Fruit fly (Drosophila melanogaster) whole organism, embryonic: ENCODE measurements around the gene CG34301.

Source experiments
- B-H2 ChIP-seq: fragments of 200-800 bp; sonication (Bioruptor generic); optimal IDR thresholded peaks from 2 replicates; lab custom pipeline; 2018; ENCODE audit warnings: missing biosample characterization, mild to moderate bottlenecking, missing genetic modification characterization
- CG10565 ChIP-seq: fragments of 200-800 bp; sonication (Bioruptor generic); optimal IDR thresholded peaks from 3 replicates; lab custom pipeline; 2016; ENCODE audit warnings: missing biosample characterization, mild to moderate bottlenecking, missing genetic modification characterization
- CG12071 ChIP-seq: fragments of 200-800 bp; sonication (Bioruptor generic); optimal IDR thresholded peaks from 3 replicates; lab custom pipeline; 2018; ENCODE audit warnings: missing biosample characterization, mild to moderate bottlenecking, missing genetic modification characterization
- CG12155 ChIP-seq: fragments of 200-800 bp; sonication (Bioruptor generic); optimal IDR thresholded peaks from 3 replicates; lab custom pipeline; 2016; ENCODE audit warnings: missing biosample characterization, missing genetic modification characterization
- CG12219 ChIP-seq: fragments of 200-800 bp; sonication (Bioruptor generic); optimal IDR thresholded peaks from 3 replicates; lab custom pipeline; 2018; ENCODE audit warnings: missing biosample characterization, mild to moderate bottlenecking, missing genetic modification characterization
- CG12236 ChIP-seq: fragments of 200-800 bp; sonication (Bioruptor generic); optimal IDR thresholded peaks from 2 replicates; lab custom pipeline; 2016; ENCODE audit warnings: missing biosample characterization, missing genetic modification characterization
- CG12299 ChIP-seq: fragments of 200-800 bp; sonication (Bioruptor generic); optimal IDR thresholded peaks from 2 replicates; lab custom pipeline; 2018; ENCODE audit warnings: missing biosample characterization, mild to moderate bottlenecking, missing genetic modification characterization
- CG12744 ChIP-seq: fragments of 200-800 bp; sonication (Bioruptor generic); optimal IDR thresholded peaks from 2 replicates; lab custom pipeline; 2016; ENCODE audit warnings: missing biosample characterization, missing genetic modification characterization
- CG12942 ChIP-seq: fragments of 200-800 bp; sonication (Bioruptor generic); optimal IDR thresholded peaks from 3 replicates; lab custom pipeline; 2016; ENCODE audit warnings: missing biosample characterization, missing genetic modification characterization
- CG13296 ChIP-seq: fragments of 200-800 bp; sonication (Bioruptor generic); optimal IDR thresholded peaks from 3 replicates; lab custom pipeline; 2018; ENCODE audit warnings: missing biosample characterization, mild to moderate bottlenecking, missing genetic modification characterization
- CG14667 ChIP-seq: fragments of 200-800 bp; sonication (Bioruptor generic); IDR thresholded peaks from 2 replicates; pipeline ENCODE4 v1.3.6; 2022; ENCODE audit warnings: missing biosample characterization, missing genetic modification characterization
- CG15073 ChIP-seq: fragments of 200-800 bp; sonication (Bioruptor generic); optimal IDR thresholded peaks from 2 replicates; lab custom pipeline; 2016; ENCODE audit warnings: missing biosample characterization, missing genetic modification characterization
- CG1647 ChIP-seq: fragments of 200-800 bp; sonication (Bioruptor generic); optimal IDR thresholded peaks from 3 replicates; lab custom pipeline; 2016; ENCODE audit warnings: missing biosample characterization, missing genetic modification characterization
- CG17802 ChIP-seq: fragments of 200-800 bp; sonication (Bioruptor generic); optimal IDR thresholded peaks from 2 replicates; lab custom pipeline; 2018; ENCODE audit warnings: missing biosample characterization, mild to moderate bottlenecking, missing genetic modification characterization, moderate library complexity
- CG2199 ChIP-seq: fragments of 200-800 bp; sonication (Bioruptor generic); IDR thresholded peaks from 3 replicates; pipeline ENCODE4 v1.3.6; 2022; ENCODE audit warnings: missing biosample characterization, missing genetic modification characterization
- CG3163 ChIP-seq: fragments of 200-800 bp; sonication (Bioruptor generic); optimal IDR thresholded peaks from 3 replicates; lab custom pipeline; 2016; ENCODE audit warnings: missing biosample characterization, missing genetic modification characterization
- CG7745 ChIP-seq: fragments of 200-800 bp; sonication (Bioruptor generic); optimal IDR thresholded peaks from 2 replicates; lab custom pipeline; 2018; ENCODE audit warnings: missing biosample characterization, mild to moderate bottlenecking, missing genetic modification characterization, moderate library complexity
- CG9817 ChIP-seq: fragments of 200-800 bp; sonication (Bioruptor generic); optimal IDR thresholded peaks from 2 replicates; lab custom pipeline; 2018; ENCODE audit warnings: missing biosample characterization, mild to moderate bottlenecking, missing genetic modification characterization, moderate library complexity
- E2f1 ChIP-seq: fragments of 200-800 bp; sonication (Bioruptor generic); IDR thresholded peaks from 2 replicates; pipeline ENCODE4 v1.3.6; 2022; ENCODE audit warnings: missing biosample characterization, missing genetic modification characterization
- Ets97D ChIP-seq: fragments of 200-800 bp; sonication (Bioruptor generic); optimal IDR thresholded peaks from 3 replicates; lab custom pipeline; 2016; ENCODE audit warnings: missing biosample characterization, missing genetic modification characterization
- Gsc ChIP-seq: fragments of 200-800 bp; sonication (Bioruptor generic); IDR thresholded peaks from 2 replicates; pipeline ENCODE4 v1.3.6; 2022; ENCODE audit warnings: missing biosample characterization, missing genetic modification characterization
- HLH54F ChIP-seq: fragments of 200-800 bp; sonication (Bioruptor generic); optimal IDR thresholded peaks from 3 replicates; lab custom pipeline; 2016; ENCODE audit warnings: missing biosample characterization, missing genetic modification characterization
- Mes4 ChIP-seq: fragments of 200-800 bp; sonication (Bioruptor generic); optimal IDR thresholded peaks from 2 replicates; lab custom pipeline; 2016; ENCODE audit warnings: missing biosample characterization, missing genetic modification characterization
- Neu2 ChIP-seq: fragments of 200-800 bp; sonication (Bioruptor generic); optimal IDR thresholded peaks from 3 replicates; lab custom pipeline; 2016; ENCODE audit warnings: missing biosample characterization, missing genetic modification characterization, borderline replicate concordance
- abd-A ChIP-seq: fragments of 200-800 bp; sonication (Bioruptor generic); optimal IDR thresholded peaks from 3 replicates; lab custom pipeline; 2019; ENCODE audit warnings: missing biosample characterization, mild to moderate bottlenecking, missing genetic modification characterization, moderate library complexity
- al ChIP-seq: fragments of 200-800 bp; sonication (Bioruptor generic); IDR thresholded peaks from 2 replicates; pipeline ENCODE4 v1.3.6; 2022; ENCODE audit warnings: missing biosample characterization, missing genetic modification characterization
- amos ChIP-seq: fragments of 200-800 bp; sonication (Bioruptor generic); IDR thresholded peaks from 2 replicates; pipeline ENCODE4 v1.3.6; 2022; ENCODE audit warnings: missing biosample characterization, missing genetic modification characterization; ENCODE audit not compliant: partially characterized antibody
- ara ChIP-seq: fragments of 200-800 bp; sonication (Bioruptor generic); IDR thresholded peaks from 2 replicates; pipeline ENCODE4 v1.3.6; 2022; ENCODE audit warnings: missing biosample characterization, missing genetic modification characterization
- cas ChIP-seq: fragments of 200-800 bp; sonication (Bioruptor generic); IDR thresholded peaks from 2 replicates; pipeline ENCODE4 v1.3.6; 2022; ENCODE audit warnings: missing biosample characterization, missing genetic modification characterization
- chm ChIP-seq: fragments of 200-800 bp; sonication (Bioruptor generic); IDR thresholded peaks from 2 replicates; pipeline ENCODE4 v1.3.6; 2022; ENCODE audit warnings: missing biosample characterization, missing genetic modification characterization
- dan ChIP-seq: fragments of 200-800 bp; sonication (Bioruptor generic); IDR thresholded peaks from 2 replicates; pipeline ENCODE4 v1.3.6; 2022; ENCODE audit warnings: missing biosample characterization, missing genetic modification characterization
- dmrt99B ChIP-seq: fragments of 200-800 bp; sonication (Bioruptor generic); optimal IDR thresholded peaks from 2 replicates; lab custom pipeline; 2018; ENCODE audit warnings: missing biosample characterization, mild to moderate bottlenecking, missing genetic modification characterization, moderate library complexity
- ewg ChIP-seq: fragments of 200-800 bp; sonication (Bioruptor generic); optimal IDR thresholded peaks from 3 replicates; lab custom pipeline; 2017; ENCODE audit warnings: mild to moderate bottlenecking, missing biosample characterization, missing genetic modification reagents, missing genetic modification characterization
- eyg ChIP-seq: fragments of 200-800 bp; sonication (Bioruptor generic); optimal IDR thresholded peaks from 3 replicates; lab custom pipeline; 2016; ENCODE audit warnings: missing biosample characterization, missing genetic modification characterization
- grau ChIP-seq: fragments of 200-800 bp; optimal IDR thresholded peaks from 3 replicates; lab custom pipeline; 2019; ENCODE audit warnings: missing biosample characterization, mild to moderate bottlenecking, missing genetic modification characterization, moderate library complexity
- her ChIP-seq: fragments of 200-800 bp; sonication (Bioruptor generic); optimal IDR thresholded peaks from 2 replicates; lab custom pipeline; 2016; ENCODE audit warnings: missing biosample characterization, missing genetic modification characterization
- jigr1 ChIP-seq: fragments of 200-800 bp; sonication (Bioruptor generic); IDR thresholded peaks from 3 replicates; pipeline ENCODE4 v1.3.6; 2022; ENCODE audit warnings: missing biosample characterization, missing genetic modification characterization
- ken ChIP-seq: fragments of 200-800 bp; sonication (Bioruptor generic); IDR thresholded peaks from 3 replicates; pipeline ENCODE4 v1.3.6; 2022; ENCODE audit warnings: missing biosample characterization, missing genetic modification characterization
- nerfin-2 ChIP-seq: fragments of 200-800 bp; sonication (Bioruptor generic); IDR thresholded peaks from 2 replicates; pipeline ENCODE4 v1.3.6; 2022; ENCODE audit warnings: missing biosample characterization, missing genetic modification characterization; ENCODE audit not compliant: partially characterized antibody
- pan ChIP-seq, 4 experiments: fragments of >200 bp in 3 of 4; fragments of 200-800 bp in 1 of 4; sonication (Bioruptor generic) in 1 of 4; optimal IDR thresholded peaks in 3 of 4; IDR thresholded peaks in 1 of 4; 2 replicates each; pipeline versions ENCODE4 v1.3.6 to Lab custom; 2017 to 2022; ENCODE audit warnings: missing biosample characterization in 2 of 4, missing genetic modification characterization in 2 of 4, mixed read lengths in 1 of 4
- pita ChIP-seq: fragments of 200-800 bp; sonication (Bioruptor generic); optimal IDR thresholded peaks from 2 replicates; lab custom pipeline; 2017; ENCODE audit warnings: missing biosample characterization, mild to moderate bottlenecking, missing genetic modification characterization
- rib ChIP-seq: fragments of 200-800 bp; sonication (Bioruptor generic); IDR thresholded peaks from 2 replicates; pipeline ENCODE4 v1.3.6; 2022; ENCODE audit warnings: missing biosample characterization, missing genetic modification characterization
- scrt ChIP-seq: fragments of 200-800 bp; sonication (Bioruptor generic); optimal IDR thresholded peaks from 2 replicates; lab custom pipeline; 2018; ENCODE audit warnings: missing biosample characterization, mild to moderate bottlenecking, missing genetic modification characterization, moderate library complexity
- shn ChIP-seq: fragments of 200-800 bp; sonication (Bioruptor generic); optimal IDR thresholded peaks from 3 replicates; lab custom pipeline; 2016; ENCODE audit warnings: missing biosample characterization, missing genetic modification characterization
- stc ChIP-seq: fragments of 200-800 bp; sonication (Bioruptor generic); IDR thresholded peaks from 2 replicates; pipeline ENCODE4 v1.3.6; 2022; ENCODE audit warnings: missing biosample characterization, missing genetic modification characterization
- sug ChIP-seq: fragments of 200-800 bp; optimal IDR thresholded peaks from 2 replicates; lab custom pipeline; 2019; ENCODE audit warnings: missing biosample characterization, mild to moderate bottlenecking, missing genetic modification characterization, moderate library complexity
- tll ChIP-seq, 2 experiments: fragments of 200-800 bp in 1 of 2; fragments of >200 bp in 1 of 2; sonication (Bioruptor generic) in 1 of 2; optimal IDR thresholded peaks; 2 replicates each; lab custom pipeline; 2017 to 2019; ENCODE audit warnings: missing biosample characterization in 2 of 2, missing genetic modification characterization in 2 of 2, mild to moderate bottlenecking in 1 of 2, moderate library complexity in 1 of 2
- tna ChIP-seq: fragments of 200-800 bp; sonication (Bioruptor generic); IDR thresholded peaks from 2 replicates; pipeline ENCODE4 v1.3.6; 2022; ENCODE audit warnings: missing biosample characterization, missing genetic modification characterization; ENCODE audit not compliant: partially characterized antibody
- twi ChIP-seq: fragments of 200-800 bp; optimal IDR thresholded peaks from 2 replicates; lab custom pipeline; 2019; ENCODE audit warnings: missing biosample characterization, mild to moderate bottlenecking, missing genetic modification characterization, moderate library complexity
- vnd ChIP-seq: fragments of 200-800 bp; sonication (Bioruptor generic); IDR thresholded peaks from 3 replicates; pipeline ENCODE4 v1.3.6; 2022; ENCODE audit warnings: missing biosample characterization, missing genetic modification characterization; ENCODE audit not compliant: partially characterized antibody

Gene CG34301

DNA sequence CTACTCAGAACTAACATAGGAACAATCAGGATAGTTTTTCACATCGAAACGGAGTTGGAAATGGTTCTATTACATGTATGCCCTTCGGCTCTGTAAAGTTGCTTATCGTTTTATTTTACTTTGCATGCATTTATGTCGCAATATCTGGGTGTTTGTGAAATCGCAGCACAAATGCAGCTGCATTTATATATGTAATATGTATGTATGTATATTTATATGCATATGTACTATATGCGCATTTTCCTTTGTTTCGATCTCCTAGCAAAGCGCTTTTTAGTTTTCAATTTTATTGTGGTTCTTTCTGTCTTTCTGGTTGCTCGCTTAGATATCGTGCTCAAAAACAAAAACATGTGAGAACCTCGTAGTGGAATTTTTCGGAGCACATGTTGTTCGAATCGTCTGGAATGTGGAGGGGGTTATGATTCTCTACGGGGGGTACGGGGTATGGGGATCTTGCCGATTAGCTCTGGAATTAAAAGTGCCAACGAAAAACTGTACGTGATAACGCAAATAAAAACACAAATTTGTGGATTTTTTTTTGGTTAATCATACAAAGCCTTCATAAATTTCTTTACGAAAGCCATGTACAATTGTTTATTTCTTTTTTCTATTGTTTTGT, 40.9 kb downstream of the CG34301 start (continued):
- TF ChIP-seq E2f1 (GFP tag; lab: Robert Waterston, UW): no peak
- no peak for TF ChIP-seq stc (GFP tag; lab: Robert Waterston, UW)
- TF ChIP-seq CG7745 (tag; lab: Kevin White, UChicago): no peak
- TF ChIP-seq pan (optimal IDR thresholded peaks at IDR 0.05; lab: Kevin White, UChicago): no peak
- TF ChIP-seq pan (GFP tag; optimal IDR thresholded peaks at IDR 0.05 in 1 of 2, IDR thresholded peaks at IDR 0.05 in 1 of 2): no peak
- no peak for TF ChIP-seq eyg (GFP tag; lab: Kevin White, UChicago)
- TF ChIP-seq CG12942: no peak
- no peak for TF ChIP-seq pita (GFP tag; lab: Kevin White, UChicago)
- TF ChIP-seq Neu2 (GFP tag; lab: Kevin White, UChicago): no peak
- TF ChIP-seq CG14667: no peak
- TF ChIP-seq CG12744: no peak
- no peak for TF ChIP-seq CG13296 (GFP tag; lab: Kevin White, UChicago)
- no peak for TF ChIP-seq ewg (GFP tag; lab: Kevin White, UChicago)
- no peak for TF ChIP-seq jigr1
- no peak for TF ChIP-seq CG12071 (GFP tag; lab: Kevin White, UChicago)
- TF ChIP-seq Gsc (GFP tag; lab: Robert Waterston, UW): no peak
- no peak for TF ChIP-seq tna (GFP tag; lab: Robert Waterston, UW)
- no peak for TF ChIP-seq ken (GFP tag; lab: Robert Waterston, UW)
- no peak for TF ChIP-seq HLH54F
- no peak for TF ChIP-seq CG10565 (GFP tag; lab: Kevin White, UChicago)
- peak; percentile 51 for TF ChIP-seq abd-A (tag; lab: Kevin White, UChicago)
- TF ChIP-seq cas (GFP tag; lab: Robert Waterston, UW): no peak
- TF ChIP-seq CG12299: no peak
- TF ChIP-seq CG3163 (GFP tag; lab: Kevin White, UChicago): no peak
- peak; percentile 92 for TF ChIP-seq sug (tag; lab: Kevin White, UChicago)
- TF ChIP-seq rib (GFP tag; lab: Robert Waterston, UW): peak; percentile 34; the same call in 1 of the 2 replicates
- TF ChIP-seq CG2199 (GFP tag; lab: Robert Waterston, UW): peak; percentile 67; the same call in 1 of the 3 replicates
- 0 out of 2 replicates have a peak, but pooled peaks have one; percentile 46 for TF ChIP-seq chm (GFP tag; lab: Robert Waterston, UW)
- TF ChIP-seq scrt: no peak
- no peak for TF ChIP-seq grau (tag; lab: Kevin White, UChicago)
- TF ChIP-seq tll (GFP tag; optimal IDR thresholded peaks at IDR 0.05; lab: Kevin White, UChicago): no peak
- no peak for TF ChIP-seq CG1647 (GFP tag; lab: Kevin White, UChicago)
- no peak; the same call in 1 of the 2 replicates for TF ChIP-seq amos (GFP tag; lab: Robert Waterston, UW)
- no peak for TF ChIP-seq nerfin-2 (GFP tag; lab: Robert Waterston, UW)
- TF ChIP-seq CG17802 (tag; lab: Kevin White, UChicago): no peak
- no peak for TF ChIP-seq al (GFP tag; lab: Robert Waterston, UW)
- TF ChIP-seq dmrt99B (tag; lab: Kevin White, UChicago): no peak
- TF ChIP-seq Ets97D: no peak
- TF ChIP-seq CG12219 (GFP tag; lab: Kevin White, UChicago): no peak
- TF ChIP-seq CG12155 (GFP tag; lab: Kevin White, UChicago): no peak
- no peak for TF ChIP-seq CG15073 (GFP tag; lab: Kevin White, UChicago)
- TF ChIP-seq Mes4 (GFP tag; lab: Kevin White, UChicago): no peak
- peak; percentile 51 for TF ChIP-seq B-H2 (GFP tag; lab: Kevin White, UChicago)
- TF ChIP-seq her (GFP tag; lab: Kevin White, UChicago): no peak
- TF ChIP-seq CG12236 (GFP tag; lab: Kevin White, UChicago): no peak
- no peak for TF ChIP-seq shn (GFP tag; lab: Kevin White, UChicago)
- TF ChIP-seq ara: no peak
- peak; percentile 82 for TF ChIP-seq twi (tag; lab: Kevin White, UChicago)
- TF ChIP-seq dan (GFP tag; lab: Robert Waterston, UW): no peak
- no peak for TF ChIP-seq vnd (GFP tag; lab: Robert Waterston, UW)
- TF ChIP-seq CG9817: no peak
